Fruit fly (Drosophila melanogaster) whole organism, embryonic: ENCODE data around the gene GlyRS.

Experiments
- Asciz ChIP-seq: fragments of 200-800 bp; sonication (Bioruptor generic); optimal IDR thresholded peaks from 2 replicates; lab custom pipeline; 2017; ENCODE audit warnings: missing biosample characterization, mild to moderate bottlenecking, missing genetic modification characterization, missing genetic modification reagents
- B-H2 ChIP-seq: fragments of 200-800 bp; sonication (Bioruptor generic); optimal IDR thresholded peaks from 2 replicates; lab custom pipeline; 2018; ENCODE audit warnings: missing biosample characterization, mild to moderate bottlenecking, missing genetic modification characterization
- Bgb ChIP-seq: fragments of 200-800 bp; sonication (Bioruptor generic); IDR thresholded peaks from 2 replicates; pipeline ENCODE4 v1.3.6; 2022; ENCODE audit warnings: missing biosample characterization, missing genetic modification characterization; ENCODE audit not compliant: partially characterized antibody
- CG10565 ChIP-seq: fragments of 200-800 bp; sonication (Bioruptor generic); optimal IDR thresholded peaks from 3 replicates; lab custom pipeline; 2016; ENCODE audit warnings: missing biosample characterization, mild to moderate bottlenecking, missing genetic modification characterization
- CG11085 ChIP-seq: fragments of 200-800 bp; sonication (Bioruptor generic); IDR thresholded peaks from 2 replicates; pipeline ENCODE4 v1.3.6; 2022; ENCODE audit warnings: missing biosample characterization, missing genetic modification characterization
- CG11695 ChIP-seq: fragments of 200-800 bp; sonication (Bioruptor generic); IDR thresholded peaks from 3 replicates; pipeline ENCODE4 v1.3.6; 2022; ENCODE audit warnings: missing biosample characterization, missing genetic modification characterization
- CG12769 ChIP-seq: fragments of 200-800 bp; sonication (Bioruptor generic); optimal IDR thresholded peaks from 2 replicates; lab custom pipeline; 2019; ENCODE audit warnings: missing biosample characterization, mild to moderate bottlenecking, missing genetic modification characterization, moderate library complexity
- CG13296 ChIP-seq: fragments of 200-800 bp; sonication (Bioruptor generic); optimal IDR thresholded peaks from 3 replicates; lab custom pipeline; 2018; ENCODE audit warnings: missing biosample characterization, mild to moderate bottlenecking, missing genetic modification characterization
- CG13775 ChIP-seq: fragments of 200-800 bp; sonication (Bioruptor generic); optimal IDR thresholded peaks from 3 replicates; lab custom pipeline; 2017; ENCODE audit warnings: missing biosample characterization, mild to moderate bottlenecking, missing genetic modification characterization
- CG13894 ChIP-seq: fragments of 200-800 bp; sonication (Bioruptor generic); optimal IDR thresholded peaks from 3 replicates; lab custom pipeline; 2018; ENCODE audit warnings: missing biosample characterization, mild to moderate bottlenecking, missing genetic modification characterization, moderate library complexity
- CG14441 ChIP-seq: fragments of 200-800 bp; sonication (Bioruptor generic); IDR thresholded peaks from 2 replicates; pipeline ENCODE4 v1.3.6; 2022; ENCODE audit warnings: missing biosample characterization, missing genetic modification characterization
- CG15269 ChIP-seq: fragments of 200-800 bp; sonication (Bioruptor generic); optimal IDR thresholded peaks from 2 replicates; lab custom pipeline; 2018; ENCODE audit warnings: missing biosample characterization, mild to moderate bottlenecking, missing genetic modification characterization, moderate library complexity
- CG1832 ChIP-seq: fragments of 200-800 bp; sonication (Bioruptor generic); optimal IDR thresholded peaks from 2 replicates; lab custom pipeline; 2017; ENCODE audit warnings: missing biosample characterization, mild to moderate bottlenecking, missing genetic modification characterization, inconsistent platforms
- CG18599 ChIP-seq: fragments of 200-800 bp; sonication (Bioruptor generic); optimal IDR thresholded peaks from 3 replicates; lab custom pipeline; 2017; ENCODE audit warnings: missing biosample characterization, missing genetic modification characterization, mild to moderate bottlenecking, moderate library complexity, missing genetic modification reagents
- CG3065 ChIP-seq: fragments of 200-800 bp; sonication (Bioruptor generic); optimal IDR thresholded peaks from 2 replicates; lab custom pipeline; 2016; ENCODE audit warnings: missing biosample characterization, missing genetic modification characterization
- CG32532 ChIP-seq: fragments of 200-800 bp; sonication (Bioruptor generic); IDR thresholded peaks from 2 replicates; pipeline ENCODE4 v1.3.6; 2022; ENCODE audit warnings: missing biosample characterization, missing genetic modification characterization
- CG33557 ChIP-seq: fragments of 200-800 bp; sonication (Bioruptor generic); optimal IDR thresholded peaks from 2 replicates; lab custom pipeline; 2019; ENCODE audit warnings: missing biosample characterization, mild to moderate bottlenecking, missing genetic modification characterization, moderate library complexity
- CG34376 ChIP-seq: fragments of 200-800 bp; sonication (Bioruptor generic); optimal IDR thresholded peaks from 2 replicates; lab custom pipeline; 2018; ENCODE audit warnings: missing biosample characterization, mild to moderate bottlenecking, missing genetic modification characterization
- CG4617 ChIP-seq: fragments of 200-800 bp; sonication (Bioruptor generic); optimal IDR thresholded peaks from 3 replicates; lab custom pipeline; 2016; ENCODE audit warnings: missing biosample characterization, missing genetic modification characterization, borderline replicate concordance
- CG6654 ChIP-seq: fragments of 200-800 bp; sonication (Bioruptor generic); optimal IDR thresholded peaks from 2 replicates; lab custom pipeline; 2017; ENCODE audit warnings: missing biosample characterization, mild to moderate bottlenecking, missing genetic modification characterization
- CG7372 ChIP-seq: fragments of 200-800 bp; sonication (Bioruptor generic); IDR thresholded peaks from 2 replicates; pipeline ENCODE4 v1.3.6; 2022; ENCODE audit warnings: missing biosample characterization, missing genetic modification characterization
- CG7963 ChIP-seq: fragments of 200-800 bp; sonication (Bioruptor generic); IDR thresholded peaks from 3 replicates; pipeline ENCODE4 v1.3.6; 2022; ENCODE audit warnings: missing biosample characterization, missing genetic modification characterization; ENCODE audit not compliant: partially characterized antibody
- CoRest ChIP-seq: fragments of 200-800 bp; sonication (Bioruptor generic); optimal IDR thresholded peaks from 3 replicates; lab custom pipeline; 2018; ENCODE audit warnings: missing biosample characterization, mild to moderate bottlenecking, missing genetic modification characterization, moderate library complexity
- GATAe ChIP-seq: fragments of 200-800 bp; sonication (Bioruptor generic); conservative IDR thresholded peaks from 2 replicates; pipeline ENCODE4 v1.3.6; 2022; ENCODE audit warnings: missing biosample characterization, missing genetic modification characterization
- Hsf ChIP-seq: fragments of 200-800 bp; sonication (Bioruptor generic); optimal IDR thresholded peaks from 3 replicates; lab custom pipeline; 2016; ENCODE audit warnings: missing biosample characterization, missing genetic modification characterization
- NC2β ChIP-seq: fragments of 200-800 bp; sonication (Bioruptor generic); optimal IDR thresholded peaks from 2 replicates; lab custom pipeline; 2016; ENCODE audit warnings: missing biosample characterization, missing genetic modification characterization
- Ravus ChIP-seq: fragments of 200-800 bp; sonication (Bioruptor generic); IDR thresholded peaks from 2 replicates; pipeline ENCODE4 v1.3.6; 2022; ENCODE audit warnings: missing biosample characterization, missing genetic modification characterization
- abd-A ChIP-seq: fragments of 200-800 bp; sonication (Bioruptor generic); optimal IDR thresholded peaks from 3 replicates; lab custom pipeline; 2019; ENCODE audit warnings: missing biosample characterization, mild to moderate bottlenecking, missing genetic modification characterization, moderate library complexity
- ac ChIP-seq: fragments of 200-800 bp; sonication (Bioruptor generic); optimal IDR thresholded peaks from 3 replicates; lab custom pipeline; 2017; ENCODE audit warnings: missing biosample characterization, mild to moderate bottlenecking, missing genetic modification characterization
- ato ChIP-seq: fragments of 200-800 bp; sonication (Bioruptor generic); IDR thresholded peaks from 2 replicates; pipeline ENCODE4 v1.3.6; 2022; ENCODE audit warnings: missing biosample characterization, missing genetic modification characterization; ENCODE audit not compliant: partially characterized antibody
- bowl ChIP-seq: fragments of 200-800 bp; sonication (Bioruptor generic); IDR thresholded peaks from 2 replicates; pipeline ENCODE4 v1.3.6; 2022; ENCODE audit warnings: missing biosample characterization, missing genetic modification characterization
- croc ChIP-seq: fragments of 200-800 bp; sonication (Bioruptor generic); conservative IDR thresholded peaks from 3 replicates; pipeline ENCODE4 v1.3.6; 2022; ENCODE audit warnings: missing biosample characterization, missing genetic modification characterization
- dmrt11E ChIP-seq: fragments of 200-800 bp; sonication (Bioruptor generic); optimal IDR thresholded peaks from 3 replicates; lab custom pipeline; 2018; ENCODE audit warnings: missing biosample characterization, mild to moderate bottlenecking, missing genetic modification characterization, moderate library complexity
- fd96Cb ChIP-seq: fragments of 200-800 bp; sonication (Bioruptor generic); optimal IDR thresholded peaks from 2 replicates; lab custom pipeline; 2018; ENCODE audit warnings: missing biosample characterization, mild to moderate bottlenecking, missing genetic modification characterization, moderate library complexity
- gt ChIP-seq: fragments of 200-800 bp; sonication (Bioruptor generic); IDR thresholded peaks from 2 replicates; pipeline ENCODE4 v1.3.6; 2022; ENCODE audit warnings: missing biosample characterization, missing genetic modification characterization
- jigr1 ChIP-seq: fragments of 200-800 bp; sonication (Bioruptor generic); IDR thresholded peaks from 3 replicates; pipeline ENCODE4 v1.3.6; 2022; ENCODE audit warnings: missing biosample characterization, missing genetic modification characterization
- kay ChIP-seq: fragments of 200-800 bp; sonication (Bioruptor generic); optimal IDR thresholded peaks from 2 replicates; lab custom pipeline; 2016; ENCODE audit warnings: missing biosample characterization, missing genetic modification characterization
- ken ChIP-seq: fragments of 200-800 bp; sonication (Bioruptor generic); IDR thresholded peaks from 3 replicates; pipeline ENCODE4 v1.3.6; 2022; ENCODE audit warnings: missing biosample characterization, missing genetic modification characterization
- nerfin-2 ChIP-seq: fragments of 200-800 bp; sonication (Bioruptor generic); IDR thresholded peaks from 2 replicates; pipeline ENCODE4 v1.3.6; 2022; ENCODE audit warnings: missing biosample characterization, missing genetic modification characterization; ENCODE audit not compliant: partially characterized antibody
- org-1 ChIP-seq: fragments of 200-800 bp; sonication (Bioruptor generic); optimal IDR thresholded peaks from 2 replicates; lab custom pipeline; 2017; ENCODE audit warnings: missing biosample characterization, missing genetic modification characterization
- p53 ChIP-seq: fragments of 200-800 bp; sonication (Bioruptor generic); optimal IDR thresholded peaks from 2 replicates; lab custom pipeline; 2016; ENCODE audit warnings: missing biosample characterization, missing genetic modification characterization
- pb ChIP-seq: fragments of 200-800 bp; sonication (Bioruptor generic); optimal IDR thresholded peaks from 3 replicates; lab custom pipeline; 2016; ENCODE audit warnings: missing biosample characterization, missing genetic modification characterization
- pita ChIP-seq: fragments of 200-800 bp; sonication (Bioruptor generic); optimal IDR thresholded peaks from 2 replicates; lab custom pipeline; 2017; ENCODE audit warnings: missing biosample characterization, mild to moderate bottlenecking, missing genetic modification characterization
- pros ChIP-seq: fragments of 200-800 bp; sonication (Bioruptor generic); optimal IDR thresholded peaks from 3 replicates; lab custom pipeline; 2019; ENCODE audit warnings: missing biosample characterization, mild to moderate bottlenecking, missing genetic modification characterization, moderate library complexity
- slou ChIP-seq: fragments of 200-800 bp; sonication (Bioruptor generic); optimal IDR thresholded peaks from 3 replicates; lab custom pipeline; 2016; ENCODE audit warnings: missing biosample characterization, missing genetic modification characterization
- tgo ChIP-seq: fragments of 200-800 bp; sonication (Bioruptor generic); IDR thresholded peaks from 3 replicates; pipeline ENCODE4 v1.3.6; 2022; ENCODE audit warnings: missing biosample characterization, missing genetic modification characterization
- tio ChIP-seq: fragments of 200-800 bp; sonication (Bioruptor generic); optimal IDR thresholded peaks from 2 replicates; lab custom pipeline; 2017; ENCODE audit warnings: missing biosample characterization, missing genetic modification characterization, inconsistent platforms
- usp ChIP-seq: fragments of >200 bp; optimal IDR thresholded peaks from 2 replicates; lab custom pipeline; 2017; ENCODE audit warnings: missing biosample characterization, missing genetic modification characterization

Gene GlyRS

dm6 chr3L:15143638-15144600 lies 49.0 kb downstream of the GlyRS start, which contains the start of the genes CG32147 and Pex3 (continued):
- TF ChIP-seq pita (GFP tag; lab: Kevin White, UChicago) (no peak), slou (no peak), CG7963 (GFP tag; lab: Robert Waterston, UW) (no peak), kay (GFP tag; lab: Kevin White, UChicago) (peak; percentile 70), nerfin-2 (GFP tag; lab: Robert Waterston, UW) (no peak), fd96Cb (tag; lab: Kevin White, UChicago) (no peak), GATAe (GFP tag; lab: Robert Waterston, UW) (peak; percentile 36; the same call in 1 of the 2 replicates), CG11085 (GFP tag; lab: Robert Waterston, UW) (no peak), CG33557 (GFP tag; lab: Kevin White, UChicago) (no peak), pb (GFP tag; lab: Kevin White, UChicago) (no peak), CG1832 (no peak), croc (GFP tag; lab: Robert Waterston, UW) (no peak), ac (GFP tag; lab: Kevin White, UChicago) (no peak), Hsf (GFP tag; lab: Kevin White, UChicago) (no peak), CG11695 (GFP tag; lab: Robert Waterston, UW) (no peak; the same call in 2 of the 3 replicates), ken (GFP tag; lab: Robert Waterston, UW) (no peak), tgo (GFP tag; lab: Robert Waterston, UW) (no peak), CG18599 (GFP tag; lab: Kevin White, UChicago) (no peak), CG7372 (no peak), NC2β (GFP tag; lab: Kevin White, UChicago) (no peak), Ravus (GFP tag; lab: Robert Waterston, UW) (no peak), Asciz (GFP tag; lab: Kevin White, UChicago) (no peak), ato (no peak), B-H2 (GFP tag; lab: Kevin White, UChicago) (no peak), CG13775 (GFP tag; lab: Kevin White, UChicago) (no peak), CG15269 (tag; lab: Kevin White, UChicago) (no peak), gt (GFP tag; lab: Robert Waterston, UW) (no peak), tio (GFP tag; lab: Kevin White, UChicago) (no peak), CG4617 (peak; percentile 49), jigr1 (GFP tag; lab: Robert Waterston, UW) (no peak), CG12769 (tag; lab: Kevin White, UChicago) (peak; percentile 35), bowl (no peak), CG34376 (no peak), abd-A (no peak), usp (no peak), CG10565 (GFP tag; lab: Kevin White, UChicago) (no peak), CoRest (tag; lab: Kevin White, UChicago) (peak; percentile 40), dmrt11E (no peak), org-1 (GFP tag; lab: Kevin White, UChicago) (no peak), CG32532 (0 out of 2 replicates have a peak, but pooled peaks have one; percentile 21), CG6654 (no peak), CG14441 (no peak), p53 (GFP tag; lab: Kevin White, UChicago) (no peak), CG13894 (tag; lab: Kevin White, UChicago) (no peak), CG3065 (no peak), pros (GFP tag; lab: Kevin White, UChicago) (no peak), Bgb (GFP tag; lab: Robert Waterston, UW) (peak; percentile 41; the same call in 1 of the 2 replicates), CG13296 (GFP tag; lab: Kevin White, UChicago) (no peak)
